Worm (Caenorhabditis elegans): ENCODE results near the gene dnj-2.
"Not testable (repeated sequence)": the region's sequence is repeated elsewhere in the genome, so short reads cannot be mapped to it uniquely, and the experiment has no call there.

Gene dnj-2

ce11 chrIV:11263101-11263500, 50.7 kb downstream of the dnj-2 start, which contains the start of gene col-126:
col-126 (plus strand) TSS chrIV:11263401.
- TF ChIP-seq dao-5, W03F9.2, him-1 (tag; optimal IDR thresholded peaks at IDR 0.05): not testable (repeated sequence)

Data from whole organism, L4/young adult.